Worm (Caenorhabditis elegans) whole organism, mixed stage, embryonic: ENCODE measurements around the gene tram-1.

Source experiments
- bed-3 ChIP-seq: fragments of 200-800 bp; sonication (Bioruptor generic); optimal IDR thresholded peaks from 3 replicates; lab custom pipeline; 2018; ENCODE audit warnings: mild to moderate bottlenecking, missing genetic modification characterization, moderate library complexity, missing compliant biosample characterization
- blmp-1 ChIP-seq: fragments of 150-350 bp; optimal IDR thresholded peaks from 2 replicates; lab custom pipeline; 2014; ENCODE audit warnings: missing biosample characterization, missing genetic modification characterization
- ceh-83 ChIP-seq: fragments of 200-800 bp; sonication (Bioruptor generic); optimal IDR thresholded peaks from 2 replicates; lab custom pipeline; 2018; ENCODE audit warnings: mild to moderate bottlenecking, missing genetic modification characterization, missing compliant biosample characterization
- ces-1 ChIP-seq: fragments of 150-350 bp; optimal IDR thresholded peaks from 2 replicates; lab custom pipeline; 2014; ENCODE audit warnings: missing biosample characterization, missing genetic modification reagents, missing genetic modification characterization
- cnd-1 ChIP-seq: fragments of 200-800 bp; sonication (Bioruptor generic); optimal IDR thresholded peaks from 2 replicates; lab custom pipeline; 2018; ENCODE audit warnings: mild to moderate bottlenecking, missing genetic modification characterization, missing compliant biosample characterization
- drap-1 ChIP-seq: fragments of 200-800 bp; sonication (Bioruptor generic); optimal IDR thresholded peaks from 3 replicates; lab custom pipeline; 2018; ENCODE audit warnings: mild to moderate bottlenecking, missing genetic modification characterization, missing compliant biosample characterization
- elt-1 ChIP-seq: sonication (generic microtip); optimal IDR thresholded peaks from 2 replicates; lab custom pipeline; 2017; ENCODE audit warnings: missing genetic modification characterization, mild to moderate bottlenecking, missing compliant biosample characterization, antibody characterized with exemption, moderate library complexity, borderline replicate concordance; ENCODE audit not compliant: insufficient read depth
- elt-3 ChIP-seq: fragments of 150-350 bp; optimal IDR thresholded peaks from 2 replicates; lab custom pipeline; 2014; ENCODE audit warnings: missing biosample characterization, missing genetic modification characterization
- flh-1 ChIP-seq: fragments of 200-800 bp; sonication (Bioruptor generic); optimal IDR thresholded peaks from 2 replicates; lab custom pipeline; 2018; ENCODE audit warnings: mild to moderate bottlenecking, missing genetic modification characterization, moderate library complexity, missing compliant biosample characterization
- ham-2 ChIP-seq: fragments of 200-800 bp; sonication (Bioruptor generic); optimal IDR thresholded peaks from 2 replicates; lab custom pipeline; 2018; ENCODE audit warnings: mild to moderate bottlenecking, missing genetic modification characterization, missing compliant biosample characterization
- hlh-1 ChIP-seq: fragments of 150-350 bp; optimal IDR thresholded peaks from 2 replicates; lab custom pipeline; 2014; ENCODE audit warnings: missing biosample characterization, missing genetic modification reagents, missing genetic modification characterization
- lin-13 ChIP-seq: fragments of 150-350 bp; optimal IDR thresholded peaks from 2 replicates; lab custom pipeline; 2014; ENCODE audit warnings: missing biosample characterization, missing genetic modification characterization
- lin-32 ChIP-seq: fragments of 200-800 bp; sonication (Bioruptor generic); optimal IDR thresholded peaks from 2 replicates; lab custom pipeline; 2018; ENCODE audit warnings: mild to moderate bottlenecking, missing genetic modification characterization, missing compliant biosample characterization
- lsy-2 ChIP-seq: fragments of 150-350 bp; optimal IDR thresholded peaks from 2 replicates; lab custom pipeline; 2014; ENCODE audit warnings: missing biosample characterization, missing genetic modification characterization
- mab-5 ChIP-seq: fragments of 150-350 bp; optimal IDR thresholded peaks from 2 replicates; lab custom pipeline; 2014; ENCODE audit warnings: missing biosample characterization, missing genetic modification characterization
- mep-1 ChIP-seq: fragments of 150-350 bp; optimal IDR thresholded peaks from 2 replicates; lab custom pipeline; 2017; ENCODE audit warnings: missing biosample characterization, missing genetic modification reagents, missing genetic modification characterization, inconsistent platforms
- mls-2 ChIP-seq: sonication (generic microtip); optimal IDR thresholded peaks from 2 replicates; lab custom pipeline; 2016; ENCODE audit warnings: mild to moderate bottlenecking, missing genetic modification characterization, moderate library complexity, missing compliant biosample characterization
- nhr-12 ChIP-seq: fragments of 150-350 bp; optimal IDR thresholded peaks from 2 replicates; lab custom pipeline; 2014; ENCODE audit warnings: missing biosample characterization, missing genetic modification characterization
- nhr-2 ChIP-seq: fragments of 150-350 bp; optimal IDR thresholded peaks from 2 replicates; lab custom pipeline; 2014; ENCODE audit warnings: missing biosample characterization, missing genetic modification characterization
- nhr-237 ChIP-seq: fragments of 150-350 bp; optimal IDR thresholded peaks from 2 replicates; lab custom pipeline; 2014; ENCODE audit warnings: missing biosample characterization, missing genetic modification characterization
- nhr-28 ChIP-seq: fragments of 150-350 bp; optimal IDR thresholded peaks from 2 replicates; lab custom pipeline; 2014; ENCODE audit warnings: missing biosample characterization, missing genetic modification characterization
- nhr-76 ChIP-seq: sonication (generic microtip); optimal IDR thresholded peaks from 2 replicates; lab custom pipeline; 2017; ENCODE audit warnings: missing biosample characterization, missing genetic modification characterization
- sem-2 ChIP-seq: fragments of 200-800 bp; sonication (Bioruptor generic); optimal IDR thresholded peaks from 2 replicates; lab custom pipeline; 2018; ENCODE audit warnings: mild to moderate bottlenecking, missing genetic modification characterization, missing compliant biosample characterization
- tbx-8 ChIP-seq: fragments of 200-800 bp; sonication (Bioruptor generic); optimal IDR thresholded peaks from 2 replicates; lab custom pipeline; 2018; ENCODE audit warnings: mild to moderate bottlenecking, missing genetic modification characterization, moderate library complexity, missing compliant biosample characterization
- unc-120 ChIP-seq: sonication (generic microtip); optimal IDR thresholded peaks from 2 replicates; lab custom pipeline; 2017; ENCODE audit warnings: missing genetic modification characterization, missing compliant biosample characterization; ENCODE audit not compliant: poor library complexity, severe bottlenecking
- unc-39 ChIP-seq: fragments of 150-350 bp; optimal IDR thresholded peaks from 2 replicates; lab custom pipeline; 2014; ENCODE audit warnings: missing biosample characterization, missing genetic modification characterization
- zip-8 ChIP-seq: fragments of 150-350 bp; optimal IDR thresholded peaks from 2 replicates; lab custom pipeline; 2014; ENCODE audit warnings: missing biosample characterization, missing genetic modification characterization
- ztf-11 ChIP-seq: fragments of 150-350 bp; optimal IDR thresholded peaks from 2 replicates; lab custom pipeline; 2014; ENCODE audit warnings: missing biosample characterization, missing genetic modification characterization

The tram-1 gene

ce11 chrIV:10241659-10242058, 20.6 kb upstream of the tram-1 start, which contains the start of gene lipl-7:
Gene lipl-7, minus strand, starts transcription at chrIV:10241823.
- peak; percentile 93 for TF ChIP-seq nhr-2
- peak; percentile 56 for TF ChIP-seq hlh-1
- TF ChIP-seq sem-2 (GFP tag; lab: Kevin White, UChicago), result no peak
- TF ChIP-seq flh-1, result no peak
- no peak for TF ChIP-seq elt-3 (tag; lab: Kevin White, UChicago)
- TF ChIP-seq ceh-83 (GFP tag; lab: Kevin White, UChicago), result no peak

ce11 chrIV:10239045-10239444, 18.0 kb upstream of the tram-1 start, which contains the start of gene ech-8:
Gene ech-8, minus strand, starts transcription at chrIV:10239176.
- TF ChIP-seq hlh-1 (no peak), tbx-8 (GFP tag; lab: Kevin White, UChicago) (no peak), cnd-1 (tag; lab: Kevin White, UChicago) (no peak), unc-39 (tag; lab: Kevin White, UChicago) (no peak), flh-1 (no peak), elt-1 (no peak), ztf-11 (tag; lab: Kevin White, UChicago) (no peak), ceh-83 (GFP tag; lab: Kevin White, UChicago) (no peak), sem-2 (GFP tag; lab: Kevin White, UChicago) (no peak), lin-13 (tag; lab: Kevin White, UChicago) (no peak), mep-1 (tag; lab: Kevin White, UChicago) (no peak), lsy-2 (tag; lab: Kevin White, UChicago) (no peak)

ce11 chrIV:10236106-10236505, 15.0 kb upstream of the tram-1 start:
- TF ChIP-seq blmp-1 (tag; lab: Kevin White, UChicago), result no peak
- TF ChIP-seq hlh-1, result no peak
- no peak for TF ChIP-seq cnd-1 (tag; lab: Kevin White, UChicago)
- no peak for TF ChIP-seq lsy-2 (tag; lab: Kevin White, UChicago)
- TF ChIP-seq mab-5 (tag; lab: Kevin White, UChicago), result no peak
- TF ChIP-seq nhr-12 (tag; lab: Kevin White, UChicago), result no peak
- no peak for TF ChIP-seq nhr-237
- TF ChIP-seq drap-1, result no peak
- TF ChIP-seq nhr-28 (tag; lab: Kevin White, UChicago), result no peak
- no peak for TF ChIP-seq bed-3 (GFP tag; lab: Kevin White, UChicago)
- no peak for TF ChIP-seq ham-2
- no peak for TF ChIP-seq sem-2 (GFP tag; lab: Kevin White, UChicago)

- TF ChIP-seq tbx-8 (GFP tag; lab: Kevin White, UChicago), result no peak
Measured at ce11 chrIV:10235279-10235829, 14.3 kb upstream of the tram-1 start, which contains the start of gene ech-9. Gene ech-9, minus strand, starts transcription at chrIV:10235329.

ce11 chrIV:10232456-10232855, 11.4 kb upstream of the tram-1 start, which contains the start of gene F01G10.4:
Gene F01G10.4, minus strand, starts transcription at chrIV:10232556.
- TF ChIP-seq mab-5 (tag; lab: Kevin White, UChicago) (no peak), nhr-2 (no peak), mep-1 (tag; lab: Kevin White, UChicago) (no peak), elt-1 (no peak), cnd-1 (tag; lab: Kevin White, UChicago) (no peak), ham-2 (no peak), nhr-28 (tag; lab: Kevin White, UChicago) (no peak), zip-8 (no peak), unc-39 (tag; lab: Kevin White, UChicago) (no peak), lin-32 (GFP tag; lab: Kevin White, UChicago) (no peak), mls-2 (tag; lab: Kevin White, UChicago) (no peak), drap-1 (no peak), nhr-237 (no peak), blmp-1 (tag; lab: Kevin White, UChicago) (no peak), nhr-76 (tag; lab: Kevin White, UChicago) (no peak), hlh-1 (no peak), unc-120 (tag; lab: Kevin White, UChicago) (no peak), ztf-11 (tag; lab: Kevin White, UChicago) (no peak), ces-1 (GFP tag; lab: Kevin White, UChicago) (no peak), bed-3 (GFP tag; lab: Kevin White, UChicago) (no peak)

- TF ChIP-seq blmp-1 (tag; lab: Kevin White, UChicago) (no peak), elt-1 (no peak), hlh-1 (no peak), sem-2 (GFP tag; lab: Kevin White, UChicago) (no peak)
Measured at ce11 chrIV:10230971-10231370, 9.9 kb upstream of the tram-1 start, which contains the start of gene F01G10.5. Gene F01G10.5, minus strand, starts transcription at chrIV:10231071.
